Worm (Caenorhabditis elegans): ENCODE results near the gene R04B5.7.

The R04B5.7 gene

DNA sequence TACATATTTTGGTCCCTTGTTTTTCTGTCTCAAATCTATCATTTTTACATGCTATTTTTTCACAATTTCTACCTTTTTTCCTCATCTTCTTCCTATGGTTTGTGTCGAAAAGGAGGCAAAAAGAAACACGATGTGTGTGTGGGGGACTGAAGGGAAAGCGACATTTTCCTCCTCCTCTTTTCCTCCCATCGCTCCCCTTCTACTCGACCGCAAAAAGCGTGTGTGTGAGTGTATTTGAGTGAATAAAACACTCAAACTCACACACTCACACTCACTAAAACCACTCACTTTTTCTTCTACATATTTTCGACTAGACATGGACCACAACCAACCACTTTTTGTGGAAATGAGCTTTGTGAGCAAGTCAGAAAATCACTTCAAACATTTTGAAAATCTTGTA is 48.9 kb downstream of the R04B5.7 start:
- TF ChIP-seq nhr-23 (tag; optimal IDR thresholded peaks at IDR 0.05): no peak
- no peak for TF ChIP-seq nhr-12 (tag; optimal IDR thresholded peaks at IDR 0.05)
- no peak for TF ChIP-seq lin-39 (tag; optimal IDR thresholded peaks at IDR 0.05)
- TF ChIP-seq snpc-4 (tag; optimal IDR thresholded peaks at IDR 0.05): peak; percentile 2
- TF ChIP-seq unc-62 (GFP tag; optimal IDR thresholded peaks at IDR 0.05): no peak
- TF ChIP-seq egl-27 (tag; optimal IDR thresholded peaks at IDR 0.05): no peak
- peak in 1 of 2 experiments; percentile 29 for TF ChIP-seq mdl-1 (tag; optimal IDR thresholded peaks at IDR 0.05)
- TF ChIP-seq C34F6.9 (tag; optimal IDR thresholded peaks at IDR 0.05): peak; percentile 52
- TF ChIP-seq nhr-11 (tag; optimal IDR thresholded peaks at IDR 0.05): no peak
- TF ChIP-seq Y55F3AM.14 (GFP tag; optimal IDR thresholded peaks at IDR 0.05): no peak
- TF ChIP-seq ztf-1 (GFP tag; conservative IDR thresholded peaks at IDR 0.05): no peak
- TF ChIP-seq F13H6.1 (tag; optimal IDR thresholded peaks at IDR 0.05): peak; percentile 47
- TF ChIP-seq nhr-10 (tag; optimal IDR thresholded peaks at IDR 0.05): no peak
- peak; percentile 28 for TF ChIP-seq sem-4 (tag; optimal IDR thresholded peaks at IDR 0.05)
- TF ChIP-seq nhr-129 (tag; optimal IDR thresholded peaks at IDR 0.05): peak; percentile 67
- TF ChIP-seq lsy-2 (tag; optimal IDR thresholded peaks at IDR 0.05): peak; percentile 17 to 64
- TF ChIP-seq nhr-77 (tag; optimal IDR thresholded peaks at IDR 0.05): no peak
- no peak for TF ChIP-seq mbf-1 (tag; optimal IDR thresholded peaks at IDR 0.05)
- TF ChIP-seq peb-1 (tag; optimal IDR thresholded peaks at IDR 0.05): no peak
- TF ChIP-seq ztf-4 (tag; optimal IDR thresholded peaks at IDR 0.05): no peak
- TF ChIP-seq nhr-25 (tag; optimal IDR thresholded peaks at IDR 0.05): no peak
- TF ChIP-seq nhr-21 (tag; optimal IDR thresholded peaks at IDR 0.05): no peak
- no peak for TF ChIP-seq ztf-11 (tag; optimal IDR thresholded peaks at IDR 0.05)
- TF ChIP-seq ceh-82 (tag; optimal IDR thresholded peaks at IDR 0.05): no peak
- no peak for TF ChIP-seq dmd-4 (tag; optimal IDR thresholded peaks at IDR 0.05)
- TF ChIP-seq blmp-1 (tag; optimal IDR thresholded peaks at IDR 0.05; ENCODE audit: insufficient read depth): peak; percentile 31
- TF ChIP-seq ceh-16 (tag; optimal IDR thresholded peaks at IDR 0.05): no peak
- no peak for TF ChIP-seq nhr-237 (tag; optimal IDR thresholded peaks at IDR 0.05)
- no peak for TF ChIP-seq aly-2 (tag; optimal IDR thresholded peaks at IDR 0.05)
- peak; percentile 24 for TF ChIP-seq crh-2 (tag; optimal IDR thresholded peaks at IDR 0.05)
- no peak for TF ChIP-seq sma-3 (GFP tag; optimal IDR thresholded peaks at IDR 0.05)
- no peak for TF ChIP-seq alr-1 (tag; optimal IDR thresholded peaks at IDR 0.05)
- no peak for TF ChIP-seq fos-1 (tag; optimal IDR thresholded peaks at IDR 0.05)
- TF ChIP-seq elt-1 (tag; optimal IDR thresholded peaks at IDR 0.05): no peak
- TF ChIP-seq unc-55 (GFP tag; optimal IDR thresholded peaks at IDR 0.05): peak; percentile 65
- TF ChIP-seq sma-9 (GFP tag; optimal IDR thresholded peaks at IDR 0.05): peak; percentile 3
- TF ChIP-seq sma-9 (tag; optimal IDR thresholded peaks at IDR 0.05): no peak
- TF ChIP-seq R02D3.7 (tag; optimal IDR thresholded peaks at IDR 0.05): no peak
- no peak for TF ChIP-seq ZK546.5 (tag; optimal IDR thresholded peaks at IDR 0.05)
- TF ChIP-seq lin-13 (GFP tag; optimal IDR thresholded peaks at IDR 0.05): no peak
- TF ChIP-seq mab-5 (tag; optimal IDR thresholded peaks at IDR 0.05): no peak
- TF ChIP-seq gmeb-1 (tag; optimal IDR thresholded peaks at IDR 0.05): no peak
- TF ChIP-seq elt-3 (tag; optimal IDR thresholded peaks at IDR 0.05): no peak
- TF ChIP-seq lin-11 (tag; optimal IDR thresholded peaks at IDR 0.05): no peak
- peak; percentile 42 for TF ChIP-seq nhr-6 (tag; optimal IDR thresholded peaks at IDR 0.05)
- no peak for TF ChIP-seq ama-1 (optimal IDR thresholded peaks at IDR 0.05)
- TF ChIP-seq zag-1 (tag; optimal IDR thresholded peaks at IDR 0.05): no peak
- TF ChIP-seq skn-1 (tag; optimal IDR thresholded peaks at IDR 0.05): no peak
- no peak for TF ChIP-seq unc-39 (tag; optimal IDR thresholded peaks at IDR 0.05)

DNA sequence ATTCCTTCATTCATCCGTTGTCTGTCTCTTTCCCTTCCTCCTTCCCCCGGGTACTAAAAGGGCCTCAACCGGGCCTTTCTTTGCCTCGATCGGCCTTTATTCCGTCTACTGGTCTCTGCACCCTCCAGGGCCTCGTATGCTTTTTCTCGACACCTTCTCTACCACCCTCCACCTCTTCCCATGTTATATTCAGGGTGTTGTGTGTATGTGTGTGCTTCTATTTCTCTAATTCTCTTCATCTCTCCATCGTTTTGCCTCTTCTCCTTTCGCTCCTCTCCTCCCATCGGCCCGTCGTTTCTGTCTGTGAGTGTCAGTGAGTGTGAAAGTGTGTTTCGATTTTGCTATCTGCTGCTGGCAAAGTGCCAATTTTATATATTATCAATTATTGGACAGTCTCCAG is 50.5 kb downstream of the R04B5.7 start:
- TF ChIP-seq skn-1 (tag; optimal IDR thresholded peaks at IDR 0.05) (no peak), peb-1 (tag; optimal IDR thresholded peaks at IDR 0.05) (no peak), unc-39 (tag; optimal IDR thresholded peaks at IDR 0.05) (no peak), mdl-1 (tag; optimal IDR thresholded peaks at IDR 0.05) (peak in 1 of 2 experiments; percentile 6), nhr-6 (tag; optimal IDR thresholded peaks at IDR 0.05) (peak; percentile 27), lsy-2 (tag; optimal IDR thresholded peaks at IDR 0.05) (peak; percentile 19 to 86), mab-5 (tag; optimal IDR thresholded peaks at IDR 0.05) (peak; percentile 24), ceh-82 (tag; optimal IDR thresholded peaks at IDR 0.05) (no peak), C34F6.9 (tag; optimal IDR thresholded peaks at IDR 0.05) (peak; percentile 75), mbf-1 (tag; optimal IDR thresholded peaks at IDR 0.05) (no peak), sma-9 (GFP tag; optimal IDR thresholded peaks at IDR 0.05) (peak; percentile 81), sma-9 (tag; optimal IDR thresholded peaks at IDR 0.05) (no peak), egl-27 (tag; optimal IDR thresholded peaks at IDR 0.05) (peak; percentile 67), ZK546.5 (tag; optimal IDR thresholded peaks at IDR 0.05) (no peak), gmeb-1 (tag; optimal IDR thresholded peaks at IDR 0.05) (peak; percentile 47), ztf-1 (GFP tag; conservative IDR thresholded peaks at IDR 0.05) (no peak), ztf-4 (tag; optimal IDR thresholded peaks at IDR 0.05) (no peak), nhr-10 (tag; optimal IDR thresholded peaks at IDR 0.05) (no peak), Y55F3AM.14 (GFP tag; optimal IDR thresholded peaks at IDR 0.05) (peak; percentile 50), unc-62 (GFP tag; optimal IDR thresholded peaks at IDR 0.05) (no peak), aly-2 (tag; optimal IDR thresholded peaks at IDR 0.05) (no peak), fos-1 (tag; optimal IDR thresholded peaks at IDR 0.05) (peak; percentile 81), nhr-77 (tag; optimal IDR thresholded peaks at IDR 0.05) (no peak), nhr-12 (tag; optimal IDR thresholded peaks at IDR 0.05) (no peak), sma-3 (GFP tag; optimal IDR thresholded peaks at IDR 0.05) (peak; percentile 71), nhr-23 (tag; optimal IDR thresholded peaks at IDR 0.05) (no peak), lin-13 (GFP tag; optimal IDR thresholded peaks at IDR 0.05) (peak; percentile 34), crh-2 (tag; optimal IDR thresholded peaks at IDR 0.05) (peak; percentile 73), alr-1 (tag; optimal IDR thresholded peaks at IDR 0.05) (no peak), R02D3.7 (tag; optimal IDR thresholded peaks at IDR 0.05) (no peak), ztf-11 (tag; optimal IDR thresholded peaks at IDR 0.05) (no peak), ceh-16 (tag; optimal IDR thresholded peaks at IDR 0.05) (no peak), nhr-129 (tag; optimal IDR thresholded peaks at IDR 0.05) (peak; percentile 84), nhr-25 (tag; optimal IDR thresholded peaks at IDR 0.05) (peak; percentile 76), snpc-4 (tag; optimal IDR thresholded peaks at IDR 0.05) (peak; percentile 11), lin-11 (tag; optimal IDR thresholded peaks at IDR 0.05) (peak; percentile 28), ama-1 (optimal IDR thresholded peaks at IDR 0.05) (no peak)
